Fruit fly (Drosophila melanogaster): ENCODE measurements around the gene Top1.
A peak's percentile ranks its signal among the peaks of the same experiment; 100 is the strongest.

Top1 gene

DNA sequence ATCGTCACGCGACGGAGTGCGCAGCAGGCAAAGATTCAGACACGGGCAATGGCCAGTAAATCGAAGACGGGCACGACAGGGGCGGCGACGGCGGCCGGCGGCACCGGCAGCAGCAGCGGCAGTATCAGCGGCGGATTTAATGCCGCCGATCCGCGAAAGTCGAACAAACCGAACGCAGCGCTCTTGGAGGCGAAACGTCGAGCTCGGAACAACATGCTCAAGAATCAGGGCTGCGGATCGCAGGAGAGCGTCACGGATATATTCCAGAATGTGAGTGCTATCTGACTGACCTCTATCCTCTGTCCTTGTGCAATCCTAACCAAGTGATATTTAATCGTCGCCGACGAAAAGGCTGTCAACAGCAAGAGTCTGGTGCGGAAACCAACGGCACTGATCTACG, 15.7 kb downstream of the Top1 start:
- TF ChIP-seq Jra (GFP tag; optimal IDR thresholded peaks at IDR 0.05) (no peak), Vsx2 (GFP tag; optimal IDR thresholded peaks at IDR 0.05; ENCODE audit: partially characterized antibody) (no peak), N (GFP tag; optimal IDR thresholded peaks at IDR 0.05) (no peak), OdsH (GFP tag; optimal IDR thresholded peaks at IDR 0.05) (no peak), ey (GFP tag; optimal IDR thresholded peaks at IDR 0.05) (no peak), h (GFP tag; optimal IDR thresholded peaks at IDR 0.05) (no peak), jim (GFP tag; optimal IDR thresholded peaks at IDR 0.05) (no peak), HLH106 (tag; optimal IDR thresholded peaks at IDR 0.05) (no peak)

DNA sequence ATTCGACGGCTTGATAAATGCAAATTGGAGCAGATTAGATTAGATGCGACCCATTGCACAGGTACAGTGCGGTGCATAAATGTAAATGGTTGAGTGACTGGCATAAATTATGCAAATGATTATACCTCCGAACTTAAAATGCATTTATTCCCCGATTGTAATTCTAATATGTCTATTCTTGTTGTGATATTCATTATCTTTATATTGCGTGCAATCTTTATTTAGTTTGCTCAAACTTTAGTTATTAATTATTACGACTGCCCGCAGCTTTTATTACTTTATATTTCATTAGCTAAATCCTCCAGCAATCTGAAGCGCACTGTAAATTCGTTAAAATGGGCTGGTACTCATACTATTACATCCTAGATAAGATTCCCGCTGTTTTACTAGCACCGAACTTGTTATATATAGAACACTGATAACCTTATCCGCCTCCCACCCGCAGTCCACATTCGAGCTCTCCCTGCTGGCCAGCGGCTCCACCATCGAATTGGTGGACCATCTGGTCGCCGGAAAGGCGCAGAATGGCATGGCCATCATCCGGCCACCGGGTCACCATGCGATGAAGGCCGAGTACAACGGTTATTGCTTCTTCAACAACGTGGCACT, 16.7 kb downstream of the Top1 start:
- TF ChIP-seq HLH106 (tag; optimal IDR thresholded peaks at IDR 0.05), result peak; percentile 58
- TF ChIP-seq woc (GFP tag; optimal IDR thresholded peaks at IDR 0.05), result peak; percentile 9
- TF ChIP-seq Sp1 (GFP tag; optimal IDR thresholded peaks at IDR 0.05), result peak; percentile 66
- peak; percentile 60 for TF ChIP-seq OdsH (GFP tag; optimal IDR thresholded peaks at IDR 0.05)
- no peak for TF ChIP-seq dmrt93B (GFP tag; optimal IDR thresholded peaks at IDR 0.05)
- no peak for TF ChIP-seq Dif (GFP tag; optimal IDR thresholded peaks at IDR 0.05; ENCODE audit: partially characterized antibody)
- TF ChIP-seq dsf (GFP tag; optimal IDR thresholded peaks at IDR 0.05; ENCODE audit: borderline replicate concordance), result no peak
- TF ChIP-seq Dfd (GFP tag; optimal IDR thresholded peaks at IDR 0.05), result no peak
- no peak for TF ChIP-seq usp (GFP tag; optimal IDR thresholded peaks at IDR 0.05)
- TF ChIP-seq pan (optimal IDR thresholded peaks at IDR 0.05), result no peak
- TF ChIP-seq lola (GFP tag; optimal IDR thresholded peaks at IDR 0.05), result no peak
- TF ChIP-seq sage (GFP tag; optimal IDR thresholded peaks at IDR 0.05), result no peak
- no peak for TF ChIP-seq dl (GFP tag; optimal IDR thresholded peaks at IDR 0.05; ENCODE audit: insufficient read depth in 1 of 2, partially characterized antibody in 2 of 2)
- no peak for TF ChIP-seq Abd-B (GFP tag; optimal IDR thresholded peaks at IDR 0.05)
- TF ChIP-seq brk (GFP tag; optimal IDR thresholded peaks at IDR 0.05), result no peak
- peak; percentile 39 for TF ChIP-seq psq (GFP tag; optimal IDR thresholded peaks at IDR 0.05)
- no peak for TF ChIP-seq Mio (GFP tag; optimal IDR thresholded peaks at IDR 0.05)
- TF ChIP-seq CG9705 (GFP tag; optimal IDR thresholded peaks at IDR 0.05), result no peak
- no peak for TF ChIP-seq tai (GFP tag; optimal IDR thresholded peaks at IDR 0.05)
- no peak for TF ChIP-seq Jra (GFP tag; optimal IDR thresholded peaks at IDR 0.05)
- TF ChIP-seq ey (GFP tag; optimal IDR thresholded peaks at IDR 0.05), result peak; percentile 56
- no peak for TF ChIP-seq Hnf4 (GFP tag; optimal IDR thresholded peaks at IDR 0.05)
- TF ChIP-seq br (GFP tag; optimal IDR thresholded peaks at IDR 0.05), result peak; percentile 59
- TF ChIP-seq Hr78 (GFP tag; optimal IDR thresholded peaks at IDR 0.05), result no peak
- no peak for TF ChIP-seq Hr83 (GFP tag; optimal IDR thresholded peaks at IDR 0.05; ENCODE audit: poor library complexity, severe bottlenecking)
- peak in 1 of 2 experiments; percentile 58 for TF ChIP-seq foxo (GFP tag; optimal IDR thresholded peaks at IDR 0.05)
- peak; percentile 56 for TF ChIP-seq fru (GFP tag; optimal IDR thresholded peaks at IDR 0.05)
- TF ChIP-seq GATAd (GFP tag; optimal IDR thresholded peaks at IDR 0.05), result no peak
- no peak for TF ChIP-seq jim (GFP tag; optimal IDR thresholded peaks at IDR 0.05)
- TF ChIP-seq N (GFP tag; optimal IDR thresholded peaks at IDR 0.05), result no peak
- peak; percentile 69 for TF ChIP-seq h (GFP tag; optimal IDR thresholded peaks at IDR 0.05)
- TF ChIP-seq sv (GFP tag; optimal IDR thresholded peaks at IDR 0.05), result no peak
- TF ChIP-seq Myc (optimal IDR thresholded peaks at IDR 0.05), result no peak
- no peak for TF ChIP-seq CG32264 (GFP tag; optimal IDR thresholded peaks at IDR 0.05)
- no peak for TF ChIP-seq Vsx2 (GFP tag; optimal IDR thresholded peaks at IDR 0.05; ENCODE audit: partially characterized antibody)
- no peak for TF ChIP-seq CrebA (GFP tag; optimal IDR thresholded peaks at IDR 0.05; ENCODE audit: borderline replicate concordance)
- no peak for TF ChIP-seq Rel (GFP tag; optimal IDR thresholded peaks at IDR 0.05)
- TF ChIP-seq Rel (tag; optimal IDR thresholded peaks at IDR 0.05), result peak; percentile 9
- peak; percentile 39 for TF ChIP-seq rgr (GFP tag; optimal IDR thresholded peaks at IDR 0.05)

DNA sequence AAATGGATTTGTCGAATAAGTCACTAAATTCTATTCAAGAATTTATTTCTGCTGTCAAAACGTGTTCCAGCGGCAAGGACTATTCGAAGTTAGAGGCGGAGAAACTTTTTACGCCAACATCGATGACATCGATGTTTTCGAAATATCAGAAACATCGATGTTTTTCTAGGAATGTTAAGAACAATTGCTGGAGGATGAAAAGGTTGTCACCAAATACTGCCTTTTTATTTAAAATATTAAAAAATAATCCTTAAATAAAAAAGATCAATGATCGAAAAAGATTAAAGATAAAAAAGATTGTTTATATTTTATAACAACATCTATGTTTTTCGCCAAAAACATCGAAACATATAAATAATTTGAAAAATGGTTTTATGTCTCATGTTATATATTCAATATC, 22.7 kb downstream of the Top1 start, which contains the start of gene CG9123:
Gene CG9123, minus strand, starts transcription at position 101 of the 400 bp plus-strand sequence.
- TF ChIP-seq dl (GFP tag; optimal IDR thresholded peaks at IDR 0.05; ENCODE audit: insufficient read depth in 1 of 2, partially characterized antibody in 2 of 2) (no peak), psq (GFP tag; optimal IDR thresholded peaks at IDR 0.05) (no peak), Dif (GFP tag; optimal IDR thresholded peaks at IDR 0.05; ENCODE audit: partially characterized antibody) (no peak), ey (GFP tag; optimal IDR thresholded peaks at IDR 0.05) (no peak), foxo (GFP tag; optimal IDR thresholded peaks at IDR 0.05) (no peak), Jra (GFP tag; optimal IDR thresholded peaks at IDR 0.05) (no peak), N (GFP tag; optimal IDR thresholded peaks at IDR 0.05) (no peak), woc (GFP tag; optimal IDR thresholded peaks at IDR 0.05) (no peak), OdsH (GFP tag; optimal IDR thresholded peaks at IDR 0.05) (no peak), Hr78 (GFP tag; optimal IDR thresholded peaks at IDR 0.05) (no peak), CG32264 (GFP tag; optimal IDR thresholded peaks at IDR 0.05) (no peak), sv (GFP tag; optimal IDR thresholded peaks at IDR 0.05) (no peak), usp (GFP tag; optimal IDR thresholded peaks at IDR 0.05) (no peak)

All from whole organism, wandering third instar larva.